Worm (Caenorhabditis elegans) whole organism, L4/young adult: ENCODE results near the gene F59B2.13.
"Not testable (repeated sequence)": the region's sequence is repeated elsewhere in the genome, so short reads cannot be mapped to it uniquely, and the experiment has no call there.

Source experiments
- W03F9.2 ChIP-seq: fragments of 150-350 bp; optimal IDR thresholded peaks from 2 replicates; lab custom pipeline; 2014; ENCODE audit warnings: missing biosample characterization, missing genetic modification characterization
- dao-5 ChIP-seq: sonication (generic microtip); optimal IDR thresholded peaks from 2 replicates; lab custom pipeline; 2016; ENCODE audit warnings: missing genotype, missing genetic modification characterization, moderate library complexity, missing compliant biosample characterization
- him-1 ChIP-seq: sonication (generic microtip); optimal IDR thresholded peaks from 2 replicates; lab custom pipeline; 2016; ENCODE audit warnings: missing genotype, missing genetic modification reagents, missing genetic modification characterization, missing compliant biosample characterization

Gene F59B2.13

DNA sequence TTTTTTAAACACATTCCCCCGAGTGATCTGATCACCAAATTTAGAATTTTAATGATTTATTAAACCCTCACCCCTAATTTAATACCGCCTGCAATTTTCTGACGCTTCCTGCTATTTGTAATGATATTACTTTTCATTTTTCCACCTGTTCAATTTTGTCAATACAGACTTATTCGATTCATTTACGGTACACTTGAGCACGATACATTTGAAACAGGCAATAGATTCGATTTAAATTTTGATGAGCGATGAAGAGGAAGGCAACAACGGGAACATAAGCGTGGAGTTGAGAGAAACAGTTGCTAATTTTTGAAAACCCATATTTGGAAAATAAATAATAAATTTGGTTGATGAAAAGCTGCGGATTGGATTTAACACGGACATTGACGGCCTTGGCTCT lies 22.2 kb downstream of the F59B2.13 start:
- TF ChIP-seq him-1 (tag; lab: Kevin White, UChicago) = no peak
- no peak for TF ChIP-seq dao-5 (tag; lab: Kevin White, UChicago)
- no peak for TF ChIP-seq W03F9.2 (tag; lab: Kevin White, UChicago)

ce11 chrIII:9002545-9002944 lies 24.3 kb downstream of the F59B2.13 start, which contains the start of the genes F59B2.15 and zif-1:
TSS of gene F59B2.15 (minus strand) at chrIII:9002645.
TSS of gene zif-1 (plus strand) at chrIII:9002779.
- TF ChIP-seq W03F9.2 (tag; lab: Kevin White, UChicago) (no peak), dao-5 (tag; lab: Kevin White, UChicago) (no peak), him-1 (tag; lab: Kevin White, UChicago) (no peak)

DNA sequence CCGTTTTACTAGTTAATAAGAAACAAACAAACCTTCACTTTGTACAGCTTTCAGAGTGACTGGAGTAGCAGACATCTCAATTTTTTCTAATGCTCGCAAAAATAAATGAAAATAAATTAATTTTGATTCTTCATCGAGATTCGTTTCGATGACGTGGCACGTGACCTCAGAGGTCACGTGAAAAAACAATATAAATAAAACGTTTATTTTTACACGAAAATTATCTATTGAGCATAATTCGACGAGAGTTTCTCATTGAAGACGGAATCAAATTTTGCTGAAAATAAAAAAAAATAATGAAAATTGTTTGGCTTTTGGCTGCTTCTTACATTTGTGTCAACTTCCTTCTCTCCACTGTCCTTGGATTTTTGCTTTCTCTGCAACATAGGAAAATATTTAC lies 25.0 kb downstream of the F59B2.13 start, which contains the start of gene rpn-6.2:
TSS of gene rpn-6.2 (minus strand) at position 101 of the 400 bp plus-strand sequence.
- no peak for TF ChIP-seq dao-5 (tag; lab: Kevin White, UChicago)
- no peak for TF ChIP-seq him-1 (tag; lab: Kevin White, UChicago)
- no peak for TF ChIP-seq W03F9.2 (tag; lab: Kevin White, UChicago)

- TF ChIP-seq W03F9.2 (tag; lab: Kevin White, UChicago) (peak; percentile 22), dao-5 (tag; lab: Kevin White, UChicago) (no peak)
Measured at ce11 chrIII:9001491-9001890, 25.4 kb downstream of the F59B2.13 start.

- TF ChIP-seq dao-5 (tag; lab: Kevin White, UChicago) = no peak
- no peak for TF ChIP-seq W03F9.2 (tag; lab: Kevin White, UChicago)
- no peak for TF ChIP-seq him-1 (tag; lab: Kevin White, UChicago)
Measured at ce11 chrIII:8999508-8999907, 27.3 kb downstream of the F59B2.13 start, which contains the start of gene F59B2.3. TSS of gene F59B2.3 (minus strand) at chrIII:8999766.

- TF ChIP-seq W03F9.2 (tag; lab: Kevin White, UChicago) (no peak), him-1 (tag; lab: Kevin White, UChicago) (no peak), dao-5 (tag; lab: Kevin White, UChicago) (no peak)
Measured at ce11 chrIII:8998884-8999283, 28.0 kb downstream of the F59B2.13 start.

- TF ChIP-seq dao-5 (tag; lab: Kevin White, UChicago) (no peak), him-1 (tag; lab: Kevin White, UChicago) (no peak), W03F9.2 (tag; lab: Kevin White, UChicago) (no peak)
Measured at ce11 chrIII:8997821-8998220, 29.0 kb downstream of the F59B2.13 start.

- TF ChIP-seq him-1 (tag; lab: Kevin White, UChicago) = no peak
- TF ChIP-seq W03F9.2 (tag; lab: Kevin White, UChicago) = no peak
- TF ChIP-seq dao-5 (tag; lab: Kevin White, UChicago) = no peak
Measured at ce11 chrIII:8996686-8997085, 30.2 kb downstream of the F59B2.13 start, which contains the start of gene skat-1. TSS of gene skat-1 (minus strand) at chrIII:8996786.

DNA sequence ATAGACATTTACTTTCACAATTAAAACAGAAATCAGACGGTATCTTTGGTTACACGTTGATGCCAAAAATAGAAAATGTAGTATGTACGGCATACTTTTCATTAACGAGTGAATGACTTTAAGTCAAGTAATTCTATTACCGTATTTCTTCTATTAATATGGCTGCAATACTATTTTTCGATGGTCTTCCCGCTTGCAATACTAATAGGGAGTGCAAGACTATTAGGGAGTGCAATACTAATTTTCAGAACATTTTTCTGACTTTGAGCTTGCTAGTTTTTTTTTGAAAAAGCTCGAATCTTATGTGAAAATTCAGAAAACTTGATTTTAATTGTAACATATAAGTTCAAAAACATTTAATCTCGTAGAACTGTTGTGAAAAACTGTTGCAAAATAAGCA lies 37.1 kb downstream of the F59B2.13 start, which contains the start of gene R08D7.7:
TSS of gene R08D7.7 (plus strand) at position 301 of the 400 bp plus-strand sequence.
- not testable (repeated sequence) for TF ChIP-seq W03F9.2, dao-5, him-1 (tag; lab: Kevin White, UChicago)

DNA sequence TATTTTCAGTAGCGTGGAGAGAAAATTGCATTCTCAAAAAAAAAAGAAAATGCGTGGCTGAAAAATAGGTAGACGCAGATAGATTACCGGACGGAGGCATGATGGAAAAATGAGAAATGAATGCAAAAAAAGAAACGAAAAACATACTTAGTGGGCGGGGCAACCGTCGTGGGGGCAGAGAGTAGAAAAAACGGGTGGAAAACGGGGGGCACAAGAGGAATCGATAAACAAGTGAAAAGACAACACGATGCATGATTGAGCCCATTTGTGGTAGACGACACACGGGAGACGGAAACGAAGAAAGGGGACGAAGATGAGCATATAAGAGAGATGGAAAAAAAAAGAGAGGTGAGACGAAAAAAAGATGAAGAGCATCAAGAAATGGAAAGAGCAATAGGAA lies 38.3 kb downstream of the F59B2.13 start:
- TF ChIP-seq W03F9.2 (tag; lab: Kevin White, UChicago) (no peak), him-1 (tag; lab: Kevin White, UChicago) (no peak), dao-5 (tag; lab: Kevin White, UChicago) (no peak)

DNA sequence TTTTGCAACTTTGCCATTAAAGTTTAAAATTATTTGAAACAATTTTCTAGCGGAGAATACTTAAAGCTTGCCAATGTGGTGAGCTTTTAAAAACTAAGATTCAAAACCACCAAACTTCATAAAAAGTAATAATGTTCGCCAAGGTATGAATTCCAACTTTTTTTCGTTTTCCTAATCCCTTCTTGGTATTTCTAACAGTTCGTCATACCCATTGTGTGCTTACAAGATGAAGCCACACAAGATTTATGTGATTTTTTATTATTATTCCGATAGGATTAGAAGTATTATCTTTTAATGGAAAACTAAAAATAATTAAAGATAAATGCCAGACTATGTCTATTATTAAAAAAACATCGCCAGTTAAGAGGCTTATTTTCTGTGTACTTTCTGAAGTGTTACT lies 38.8 kb downstream of the F59B2.13 start:
- TF ChIP-seq dao-5 (tag; lab: Kevin White, UChicago) (no peak), him-1 (tag; lab: Kevin White, UChicago) (no peak), W03F9.2 (tag; lab: Kevin White, UChicago) (no peak)

ce11 chrIII:8986872-8987271 lies 40.0 kb downstream of the F59B2.13 start:
- TF ChIP-seq W03F9.2 (tag; lab: Kevin White, UChicago) (peak; percentile 33), him-1 (tag; lab: Kevin White, UChicago) (no peak), dao-5 (tag; lab: Kevin White, UChicago) (no peak)

DNA sequence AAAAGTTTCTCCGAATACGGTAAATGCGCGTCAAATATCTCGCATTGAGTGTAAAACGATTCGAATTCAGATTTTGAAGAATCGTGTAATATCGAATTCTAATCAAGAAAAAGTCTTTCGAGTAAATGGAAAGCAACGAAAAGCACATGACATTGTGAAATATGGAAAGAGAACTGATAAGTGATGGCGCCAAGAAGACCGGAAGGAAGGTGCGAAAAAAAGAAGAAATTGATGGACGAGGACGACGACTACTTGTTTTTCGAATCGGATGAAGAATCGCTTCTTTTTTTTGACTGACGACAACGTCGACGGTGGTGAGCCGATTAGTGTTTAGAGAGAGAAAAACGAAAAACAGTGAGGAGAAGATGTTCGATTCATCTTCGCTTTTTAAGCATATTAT lies 40.9 kb downstream of the F59B2.13 start:
- TF ChIP-seq W03F9.2 (tag; lab: Kevin White, UChicago) (no peak), him-1 (tag; lab: Kevin White, UChicago) (no peak), dao-5 (tag; lab: Kevin White, UChicago) (no peak)

- no peak for TF ChIP-seq him-1 (tag; lab: Kevin White, UChicago)
- no peak for TF ChIP-seq dao-5 (tag; lab: Kevin White, UChicago)
- no peak for TF ChIP-seq W03F9.2 (tag; lab: Kevin White, UChicago)
Measured at ce11 chrIII:8985461-8985860, 41.4 kb downstream of the F59B2.13 start.
